Worm (Caenorhabditis elegans): ENCODE data around the gene nit-1.

- TF ChIP-seq nhr-90 (tag; optimal IDR thresholded peaks at IDR 0.05), result no peak
- peak; percentile 23 for TF ChIP-seq ama-1 (optimal IDR thresholded peaks at IDR 0.05)
- TF ChIP-seq ama-1 (GFP tag; optimal IDR thresholded peaks at IDR 0.05), result no peak
- TF ChIP-seq cebp-1 (GFP tag; IDR thresholded peaks at IDR 0.05), result no peak
- peak; percentile 36 for TF ChIP-seq cebp-1 (tag; optimal IDR thresholded peaks at IDR 0.05)
- no peak for TF ChIP-seq dpl-1 (GFP tag; optimal IDR thresholded peaks at IDR 0.05)
- no peak for TF ChIP-seq F23B12.7 (tag; optimal IDR thresholded peaks at IDR 0.05; ENCODE audit: insufficient read depth)
- TF ChIP-seq tlf-1 (GFP tag; optimal IDR thresholded peaks at IDR 0.05), result no peak
- no peak for TF ChIP-seq unc-130 (GFP tag; optimal IDR thresholded peaks at IDR 0.05)
- no peak for TF ChIP-seq Y79H2A.3 (GFP tag; conservative IDR thresholded peaks at IDR 0.05)
- no peak for TF ChIP-seq F49E8.2 (tag; optimal IDR thresholded peaks at IDR 0.05; ENCODE audit: insufficient read depth)
- no peak for TF ChIP-seq unc-62 (GFP tag; optimal IDR thresholded peaks at IDR 0.05)
Observed at ce11 chrIII:3954220-3954619, 32.2 kb downstream of the nit-1 start.

Measured in whole organism, young adult.